Fruit fly (Drosophila melanogaster) whole organism, embryonic: ENCODE results near the gene CG33258.

Source experiments
- Blimp-1 ChIP-seq: fragments of 200-800 bp; sonication (Bioruptor generic); optimal IDR thresholded peaks from 3 replicates; lab custom pipeline; 2018; ENCODE audit warnings: missing biosample characterization, missing genetic modification characterization, mild to moderate bottlenecking, moderate library complexity, missing genetic modification reagents
- CG10274 ChIP-seq: fragments of 200-800 bp; sonication (Bioruptor generic); optimal IDR thresholded peaks from 3 replicates; lab custom pipeline; 2017; ENCODE audit warnings: missing biosample characterization, mild to moderate bottlenecking, missing genetic modification characterization
- CG10431 ChIP-seq: fragments of 200-800 bp; sonication (Bioruptor generic); optimal IDR thresholded peaks from 3 replicates; lab custom pipeline; 2018; ENCODE audit warnings: missing biosample characterization, mild to moderate bottlenecking, missing genetic modification characterization
- CG12769 ChIP-seq: fragments of 200-800 bp; sonication (Bioruptor generic); optimal IDR thresholded peaks from 2 replicates; lab custom pipeline; 2019; ENCODE audit warnings: missing biosample characterization, mild to moderate bottlenecking, missing genetic modification characterization, moderate library complexity
- CG13287 ChIP-seq: fragments of 200-800 bp; sonication (Bioruptor generic); IDR thresholded peaks from 2 replicates; pipeline ENCODE4 v1.3.6; 2022; ENCODE audit warnings: missing biosample characterization, missing genetic modification characterization; ENCODE audit not compliant: partially characterized antibody
- CG1647 ChIP-seq: fragments of 200-800 bp; sonication (Bioruptor generic); optimal IDR thresholded peaks from 3 replicates; lab custom pipeline; 2016; ENCODE audit warnings: missing biosample characterization, missing genetic modification characterization
- CG2875 ChIP-seq: fragments of 200-800 bp; sonication (Bioruptor generic); optimal IDR thresholded peaks from 2 replicates; lab custom pipeline; 2017; ENCODE audit warnings: missing biosample characterization, mild to moderate bottlenecking, missing genetic modification characterization, missing genetic modification reagents
- CG34376 ChIP-seq: fragments of 200-800 bp; sonication (Bioruptor generic); optimal IDR thresholded peaks from 2 replicates; lab custom pipeline; 2018; ENCODE audit warnings: missing biosample characterization, mild to moderate bottlenecking, missing genetic modification characterization
- CG3847 ChIP-seq: fragments of 200-800 bp; sonication (Bioruptor generic); IDR thresholded peaks from 2 replicates; pipeline ENCODE4 v1.3.6; 2022; ENCODE audit warnings: missing biosample characterization, missing genetic modification characterization
- CG4617 ChIP-seq: fragments of 200-800 bp; sonication (Bioruptor generic); optimal IDR thresholded peaks from 3 replicates; lab custom pipeline; 2016; ENCODE audit warnings: missing biosample characterization, missing genetic modification characterization, borderline replicate concordance
- CkIIα-i1 ChIP-seq: fragments of 200-800 bp; sonication (Bioruptor generic); IDR thresholded peaks from 2 replicates; pipeline ENCODE4 v1.3.6; 2022; ENCODE audit warnings: missing biosample characterization, missing genetic modification characterization
- D ChIP-seq, 2 experiments: fragments of 200-800 bp in 1 of 2; fragments of >200 bp in 1 of 2; sonication (Bioruptor generic) in 1 of 2; optimal IDR thresholded peaks; 2 replicates in 1 of 2; 3 replicates in 1 of 2; lab custom pipeline; 2017; ENCODE audit warnings: mild to moderate bottlenecking in 1 of 2, missing biosample characterization in 1 of 2, missing genetic modification characterization in 1 of 2, missing genetic modification reagents in 1 of 2
- Dad ChIP-seq: fragments of 200-800 bp; sonication (Bioruptor generic); optimal IDR thresholded peaks from 3 replicates; lab custom pipeline; 2016; ENCODE audit warnings: missing biosample characterization, missing genetic modification characterization
- Deaf1 ChIP-seq: fragments of 200-800 bp; optimal IDR thresholded peaks from 3 replicates; lab custom pipeline; 2019; ENCODE audit warnings: missing biosample characterization, mild to moderate bottlenecking, missing genetic modification characterization, moderate library complexity
- Ets65A ChIP-seq: fragments of 200-800 bp; sonication (Bioruptor generic); peaks from one replicate; lab custom pipeline; 2016; ENCODE audit warnings: missing biosample characterization, missing genetic modification characterization
- HLHmδ ChIP-seq: fragments of 200-800 bp; sonication (Bioruptor generic); optimal IDR thresholded peaks from 2 replicates; lab custom pipeline; 2018; ENCODE audit warnings: missing biosample characterization, mild to moderate bottlenecking, missing genetic modification characterization, moderate library complexity
- Lim3 ChIP-seq: fragments of 200-800 bp; sonication (Bioruptor generic); IDR thresholded peaks from 2 replicates; pipeline ENCODE4 v1.3.6; 2022; ENCODE audit warnings: missing biosample characterization, missing genetic modification characterization
- Med ChIP-seq: fragments of 200-800 bp; sonication (Bioruptor generic); peaks from one replicate; lab custom pipeline; 2016; ENCODE audit warnings: missing biosample characterization, missing genetic modification characterization, mild to moderate bottlenecking, inconsistent platforms, moderate library complexity
- NC2β ChIP-seq: fragments of 200-800 bp; sonication (Bioruptor generic); optimal IDR thresholded peaks from 2 replicates; lab custom pipeline; 2016; ENCODE audit warnings: missing biosample characterization, missing genetic modification characterization
- Sry-δ ChIP-seq: fragments of 200-800 bp; sonication (Bioruptor generic); optimal IDR thresholded peaks from 2 replicates; lab custom pipeline; 2016; ENCODE audit warnings: missing biosample characterization, missing genetic modification characterization
- ac ChIP-seq: fragments of 200-800 bp; sonication (Bioruptor generic); optimal IDR thresholded peaks from 3 replicates; lab custom pipeline; 2017; ENCODE audit warnings: missing biosample characterization, mild to moderate bottlenecking, missing genetic modification characterization
- amos ChIP-seq: fragments of 200-800 bp; sonication (Bioruptor generic); IDR thresholded peaks from 2 replicates; pipeline ENCODE4 v1.3.6; 2022; ENCODE audit warnings: missing biosample characterization, missing genetic modification characterization; ENCODE audit not compliant: partially characterized antibody
- ase ChIP-seq: fragments of 200-800 bp; sonication (Bioruptor generic); IDR thresholded peaks from 3 replicates; pipeline ENCODE4 v1.3.6; 2022; ENCODE audit warnings: missing biosample characterization, missing genetic modification characterization
- bcd ChIP-seq: fragments of 200-800 bp; sonication (Bioruptor generic); optimal IDR thresholded peaks from 2 replicates; lab custom pipeline; 2017; ENCODE audit warnings: missing biosample characterization, mild to moderate bottlenecking, missing genetic modification characterization
- corto ChIP-seq: fragments of 200-800 bp; sonication (Bioruptor generic); optimal IDR thresholded peaks from 2 replicates; lab custom pipeline; 2016; ENCODE audit warnings: missing biosample characterization, mild to moderate bottlenecking, missing genetic modification characterization, moderate library complexity
- da ChIP-seq: fragments of 200-800 bp; sonication (Bioruptor generic); optimal IDR thresholded peaks from 2 replicates; lab custom pipeline; 2016; ENCODE audit warnings: missing biosample characterization, missing genetic modification characterization
- emc ChIP-seq: fragments of 200-800 bp; sonication (Bioruptor generic); optimal IDR thresholded peaks from 2 replicates; lab custom pipeline; 2016; ENCODE audit warnings: missing biosample characterization, missing genetic modification characterization
- jing ChIP-seq: fragments of 200-800 bp; sonication (Bioruptor generic); optimal IDR thresholded peaks from 2 replicates; lab custom pipeline; 2018; ENCODE audit warnings: missing biosample characterization, mild to moderate bottlenecking, missing genetic modification characterization
- lilli ChIP-seq: fragments of 200-800 bp; sonication (Bioruptor generic); optimal IDR thresholded peaks from 3 replicates; lab custom pipeline; 2016; ENCODE audit warnings: missing biosample characterization, missing genetic modification characterization
- mirr ChIP-seq: fragments of 200-800 bp; sonication (Bioruptor generic); optimal IDR thresholded peaks from 3 replicates; lab custom pipeline; 2018; ENCODE audit warnings: missing biosample characterization, mild to moderate bottlenecking, missing genetic modification characterization
- repo ChIP-seq: fragments of 200-800 bp; sonication (Bioruptor generic); optimal IDR thresholded peaks from 2 replicates; lab custom pipeline; 2016; ENCODE audit warnings: missing biosample characterization, missing genetic modification characterization
- rib ChIP-seq: fragments of 200-800 bp; sonication (Bioruptor generic); IDR thresholded peaks from 2 replicates; pipeline ENCODE4 v1.3.6; 2022; ENCODE audit warnings: missing biosample characterization, missing genetic modification characterization
- run ChIP-seq: fragments of 200-800 bp; sonication (Bioruptor generic); optimal IDR thresholded peaks from 3 replicates; lab custom pipeline; 2018; ENCODE audit warnings: missing biosample characterization, mild to moderate bottlenecking, missing genetic modification characterization
- seq ChIP-seq: fragments of 200-800 bp; sonication (Bioruptor generic); IDR thresholded peaks from 2 replicates; pipeline ENCODE4 v1.3.6; 2022; ENCODE audit warnings: missing biosample characterization, missing genetic modification characterization
- slp2 ChIP-seq: fragments of 200-800 bp; sonication (Bioruptor generic); optimal IDR thresholded peaks from 2 replicates; lab custom pipeline; 2016; ENCODE audit warnings: missing biosample characterization, missing genetic modification characterization
- ssp ChIP-seq: fragments of 200-800 bp; sonication (Bioruptor generic); IDR thresholded peaks from 2 replicates; pipeline ENCODE4 v1.3.6; 2022; ENCODE audit warnings: missing biosample characterization, missing genetic modification characterization
- twi ChIP-seq: fragments of 200-800 bp; optimal IDR thresholded peaks from 2 replicates; lab custom pipeline; 2019; ENCODE audit warnings: missing biosample characterization, mild to moderate bottlenecking, missing genetic modification characterization, moderate library complexity
- zen ChIP-seq: fragments of 200-800 bp; sonication (Bioruptor generic); optimal IDR thresholded peaks from 3 replicates; lab custom pipeline; 2018; ENCODE audit warnings: missing biosample characterization, mild to moderate bottlenecking, missing genetic modification characterization, moderate library complexity
- zfh1 ChIP-seq: fragments of 200-800 bp; sonication (Bioruptor generic); IDR thresholded peaks from 3 replicates; pipeline ENCODE4 v1.3.6; 2022; ENCODE audit warnings: missing biosample characterization, missing genetic modification characterization

The CG33258 gene

dm6 chr3L:16048722-16049459 lies 33.5 kb upstream of the CG33258 start (continued):
- TF ChIP-seq CG13287 (GFP tag; lab: Robert Waterston, UW) (no peak), slp2 (GFP tag; lab: Kevin White, UChicago) (no peak), NC2β (GFP tag; lab: Kevin White, UChicago) (no peak), ase (GFP tag; lab: Robert Waterston, UW) (0 out of 3 replicates have a peak, but pooled peaks have one; percentile 48), zfh1 (GFP tag; lab: Robert Waterston, UW) (0 out of 3 replicates have a peak, but pooled peaks have one; percentile 32), emc (no peak), CG3847 (GFP tag; lab: Robert Waterston, UW) (no peak), seq (GFP tag; lab: Robert Waterston, UW) (no peak), HLHmδ (peak; percentile 66), CG12769 (tag; lab: Kevin White, UChicago) (no peak), CG10274 (GFP tag; lab: Kevin White, UChicago) (no peak), CG1647 (GFP tag; lab: Kevin White, UChicago) (no peak), run (tag; lab: Kevin White, UChicago) (no peak), twi (tag; lab: Kevin White, UChicago) (peak; percentile 72), amos (GFP tag; lab: Robert Waterston, UW) (0 out of 2 replicates have a peak, but pooled peaks have one; percentile 5), ssp (GFP tag; lab: Robert Waterston, UW) (no peak), bcd (GFP tag; lab: Kevin White, UChicago) (no peak), Sry-δ (GFP tag; lab: Kevin White, UChicago) (no peak), mirr (GFP tag; lab: Kevin White, UChicago) (no peak), Med (GFP tag; lab: Kevin White, UChicago) (peak; percentile 58), CG4617 (no peak), D (optimal IDR thresholded peaks at IDR 0.05; lab: Kevin White, UChicago) (peak; percentile 90), D (GFP tag; optimal IDR thresholded peaks at IDR 0.05; lab: Kevin White, UChicago) (no peak), CG34376 (GFP tag; lab: Kevin White, UChicago) (no peak), Ets65A (GFP tag; lab: Kevin White, UChicago) (peak; percentile 51), CG10431 (peak; percentile 74), da (GFP tag; lab: Kevin White, UChicago) (peak; percentile 78), corto (GFP tag; lab: Kevin White, UChicago) (peak; percentile 9), zen (no peak), Blimp-1 (GFP tag; lab: Kevin White, UChicago) (no peak), lilli (GFP tag; lab: Kevin White, UChicago) (no peak), CkIIα-i1 (GFP tag; lab: Robert Waterston, UW) (no peak), Dad (GFP tag; lab: Kevin White, UChicago) (no peak), jing (no peak), Deaf1 (tag; lab: Kevin White, UChicago) (no peak), ac (peak; percentile 99), Lim3 (GFP tag; lab: Robert Waterston, UW) (no peak), repo (GFP tag; lab: Kevin White, UChicago) (no peak), CG2875 (no peak), rib (GFP tag; lab: Robert Waterston, UW) (0 out of 2 replicates have a peak, but pooled peaks have one; percentile 30)
